Worm (Caenorhabditis elegans) whole organism, L3 larva: ENCODE data around the gene Y73B6BL.27.

Experiments used
- R02D3.7 ChIP-seq: fragments of 150-350 bp; optimal IDR thresholded peaks from 2 replicates; lab custom pipeline; 2014; ENCODE audit warnings: missing biosample characterization, missing genetic modification characterization
- ceh-82 ChIP-seq: fragments of 150-350 bp; optimal IDR thresholded peaks from 2 replicates; lab custom pipeline; 2014; ENCODE audit warnings: missing biosample characterization, missing genetic modification characterization
- daf-12 ChIP-seq: fragments of 150-350 bp; optimal IDR thresholded peaks from 2 replicates; lab custom pipeline; 2014; ENCODE audit warnings: missing biosample characterization, missing genetic modification reagents, missing genetic modification characterization
- elt-3 ChIP-seq, 3 experiments: fragments of 150-350 bp in 1 of 3; sonication (generic microtip) in 2 of 3; optimal IDR thresholded peaks; 2 replicates in 2 of 3; 4 replicates in 1 of 3; lab custom pipeline; 2014 to 2017; ENCODE audit warnings: missing biosample characterization in 3 of 3, missing genetic modification characterization in 3 of 3
- nhr-23 ChIP-seq: fragments of 150-350 bp; optimal IDR thresholded peaks from 2 replicates; lab custom pipeline; 2014; ENCODE audit warnings: missing biosample characterization, missing genetic modification reagents, missing genetic modification characterization
- nhr-76 ChIP-seq: fragments of 150-350 bp; sonication (generic microtip); optimal IDR thresholded peaks from 5 replicates; lab custom pipeline; 2014; ENCODE audit warnings: missing biosample characterization, missing genetic modification characterization
- nhr-77 ChIP-seq: fragments of 150-350 bp; optimal IDR thresholded peaks from 2 replicates; lab custom pipeline; 2014; ENCODE audit warnings: missing biosample characterization, missing genetic modification characterization
- sea-2 ChIP-seq: fragments of 150-350 bp; sonication (generic microtip); optimal IDR thresholded peaks from 4 replicates; lab custom pipeline; 2014; ENCODE audit warnings: missing biosample characterization, missing genetic modification reagents, missing genetic modification characterization
- snpc-4 ChIP-seq: fragments of 150-350 bp; optimal IDR thresholded peaks from 2 replicates; lab custom pipeline; 2014; ENCODE audit warnings: missing biosample characterization, missing genetic modification characterization
- unc-39 ChIP-seq: sonication (generic microtip); optimal IDR thresholded peaks from 4 replicates; lab custom pipeline; 2017; ENCODE audit warnings: missing biosample characterization, missing genetic modification characterization
- unc-62 ChIP-seq: fragments of 150-350 bp; sonication (generic microtip); optimal IDR thresholded peaks from 4 replicates; lab custom pipeline; 2014; ENCODE audit warnings: missing biosample characterization, missing genetic modification reagents, missing genetic modification characterization
- ztf-11 ChIP-seq: fragments of 150-350 bp; optimal IDR thresholded peaks from 2 replicates; lab custom pipeline; 2014; ENCODE audit warnings: missing biosample characterization, missing genetic modification characterization

- TF ChIP-seq daf-12 (no peak), nhr-23 (no peak), ceh-82 (tag; lab: Kevin White, UChicago) (no peak), snpc-4 (tag; lab: Kevin White, UChicago) (peak; percentile 21), unc-62 (GFP tag; lab: Kevin White, UChicago) (no peak), R02D3.7 (tag; lab: Kevin White, UChicago) (no peak), elt-3 (tag; optimal IDR thresholded peaks at IDR 0.05; lab: Kevin White, UChicago) (no peak), nhr-77 (tag; lab: Kevin White, UChicago) (no peak), sea-2 (no peak), ztf-11 (tag; lab: Kevin White, UChicago) (no peak), nhr-76 (tag; lab: Kevin White, UChicago) (no peak), unc-39 (tag; lab: Kevin White, UChicago) (no peak)
Observed at ce11 chrIV:6522305-6522917, 49.4 kb upstream of the Y73B6BL.27 start, which contains the start of gene ddi-1.
